Fruit fly (Drosophila melanogaster): ENCODE results near the gene CG31898.

DNA sequence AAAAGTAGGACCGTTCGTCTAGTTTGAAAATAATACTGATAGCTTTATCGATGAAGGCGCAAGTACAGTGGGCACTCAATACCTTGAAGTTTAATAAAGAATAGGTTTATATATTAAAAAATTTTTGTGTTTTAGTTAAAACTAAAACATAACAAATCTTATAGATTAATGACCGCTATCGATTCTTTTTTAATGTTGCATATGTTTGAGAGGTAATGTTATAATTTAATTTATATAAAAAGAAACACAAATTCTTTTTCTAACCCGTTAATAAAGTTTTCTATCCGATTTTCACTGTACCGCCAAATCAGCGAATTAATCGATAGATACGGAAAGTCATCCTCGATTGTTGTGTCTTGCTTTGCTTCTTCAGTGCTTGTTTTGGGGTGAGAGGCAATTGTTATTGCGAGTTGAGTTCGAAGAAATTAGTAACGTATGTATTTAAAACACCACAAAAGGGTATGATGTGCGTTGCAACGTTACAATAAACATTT lies 16.1 kb upstream of the CG31898 start, which contains the start of the genes Dad1 and CG13384:
- no peak for TF ChIP-seq CG8478 (optimal IDR thresholded peaks at IDR 0.05)
- no peak for TF ChIP-seq CTCF (optimal IDR thresholded peaks at IDR 0.05)

Data from S2 (cell line).